Fruit fly (Drosophila melanogaster): ENCODE measurements around the gene CG5274.

The CG5274 gene

dm6 chr3L:20395257-20395909 lies 32.1 kb downstream of the CG5274 start (continued):
- peak; percentile 70 for TF ChIP-seq sd (tag; optimal IDR thresholded peaks at IDR 0.05)
- TF ChIP-seq CG14441 (GFP tag; IDR thresholded peaks at IDR 0.05) = peak; percentile 28; the same call in 1 of the 2 replicates
- TF ChIP-seq Elba2 (GFP tag; optimal IDR thresholded peaks at IDR 0.05) = no peak
- peak; percentile 100 for TF ChIP-seq CG13894 (tag; optimal IDR thresholded peaks at IDR 0.05)
- 0 out of 3 replicates have a peak, but pooled peaks have one; percentile 3 for TF ChIP-seq ken (GFP tag; IDR thresholded peaks at IDR 0.05)
- TF ChIP-seq sim (GFP tag; IDR thresholded peaks at IDR 0.05) = no peak
- no peak for TF ChIP-seq CG10959 (GFP tag; IDR thresholded peaks at IDR 0.05)
- peak; percentile 32 for TF ChIP-seq bab2 (GFP tag; optimal IDR thresholded peaks at IDR 0.05)
- peak; percentile 63 for TF ChIP-seq CG7839 (tag; optimal IDR thresholded peaks at IDR 0.05)
- no peak for TF ChIP-seq Xrp1 (GFP tag; IDR thresholded peaks at IDR 0.05)
- TF ChIP-seq hth (optimal IDR thresholded peaks at IDR 0.05) = no peak
- TF ChIP-seq kay (GFP tag; optimal IDR thresholded peaks at IDR 0.05) = no peak
- TF ChIP-seq chm (GFP tag; IDR thresholded peaks at IDR 0.05) = peak; percentile 29; the same call in 1 of the 2 replicates
- TF ChIP-seq CG4328 (GFP tag; optimal IDR thresholded peaks at IDR 0.05) = peak; percentile 34
- TF ChIP-seq CG7372 (GFP tag; IDR thresholded peaks at IDR 0.05) = no peak
- TF ChIP-seq CG6272 (GFP tag; IDR thresholded peaks at IDR 0.05) = no peak
- TF ChIP-seq CG10147 (GFP tag; optimal IDR thresholded peaks at IDR 0.05) = peak; percentile 3
- TF ChIP-seq YL-1 (GFP tag; optimal IDR thresholded peaks at IDR 0.05) = peak; percentile 6
- peak; percentile 37 for TF ChIP-seq Deaf1 (tag; optimal IDR thresholded peaks at IDR 0.05)
- TF ChIP-seq Hsf (GFP tag; optimal IDR thresholded peaks at IDR 0.05) = peak; percentile 62
- TF ChIP-seq CG17829 (tag; optimal IDR thresholded peaks at IDR 0.05) = no peak
- TF ChIP-seq zen2 (GFP tag; IDR thresholded peaks at IDR 0.05; ENCODE audit: partially characterized antibody) = no peak
- no peak for TF ChIP-seq luna (GFP tag; optimal IDR thresholded peaks at IDR 0.05)
- peak; percentile 61 for TF ChIP-seq Bteb2 (GFP tag; optimal IDR thresholded peaks at IDR 0.05)
- no peak for TF ChIP-seq twi (tag; optimal IDR thresholded peaks at IDR 0.05)
- no peak for TF ChIP-seq dm (GFP tag; optimal IDR thresholded peaks at IDR 0.05)
- peak; percentile 26 for TF ChIP-seq unpg (GFP tag; optimal IDR thresholded peaks at IDR 0.05)
- TF ChIP-seq mam (GFP tag; optimal IDR thresholded peaks at IDR 0.05) = peak; percentile 58
- TF ChIP-seq caup (GFP tag; optimal IDR thresholded peaks at IDR 0.05; ENCODE audit: severe bottlenecking) = peak; percentile 46
- no peak for TF ChIP-seq yki (optimal IDR thresholded peaks at IDR 0.05)
- TF ChIP-seq Atf6 (GFP tag; IDR thresholded peaks at IDR 0.05) = peak; percentile 75
- TF ChIP-seq CG12219 (GFP tag; optimal IDR thresholded peaks at IDR 0.05) = no peak
- TF ChIP-seq sisA (GFP tag; IDR thresholded peaks at IDR 0.05) = 0 out of 2 replicates have a peak, but pooled peaks have one; percentile 15
- no peak for TF ChIP-seq CG1602 (GFP tag; optimal IDR thresholded peaks at IDR 0.05)
- peak; percentile 47 for TF ChIP-seq sob (GFP tag; IDR thresholded peaks at IDR 0.05)
- no peak for TF ChIP-seq Myb (GFP tag; optimal IDR thresholded peaks at IDR 0.05)
- no peak for TF ChIP-seq CG11560 (tag; IDR thresholded peaks at IDR 0.05)
- TF ChIP-seq CG12104 (GFP tag; optimal IDR thresholded peaks at IDR 0.05) = no peak
- no peak for TF ChIP-seq CG12299 (tag; optimal IDR thresholded peaks at IDR 0.05)
- TF ChIP-seq NC2α (GFP tag; optimal IDR thresholded peaks at IDR 0.05) = no peak
- peak; percentile 76 for TF ChIP-seq Meics (GFP tag; optimal IDR thresholded peaks at IDR 0.05)
- TF ChIP-seq wek (GFP tag; optimal IDR thresholded peaks at IDR 0.05) = no peak
- TF ChIP-seq Atf3 (GFP tag; optimal IDR thresholded peaks at IDR 0.05) = no peak
- peak; percentile 23 for TF ChIP-seq gro (GFP tag; optimal IDR thresholded peaks at IDR 0.05)
- no peak for TF ChIP-seq Six4 (GFP tag; optimal IDR thresholded peaks at IDR 0.05)
- TF ChIP-seq fu2 (GFP tag; optimal IDR thresholded peaks at IDR 0.05) = peak; percentile 19
- TF ChIP-seq z (GFP tag; IDR thresholded peaks at IDR 0.05) = no peak
- TF ChIP-seq CkIIα-i1 (GFP tag; IDR thresholded peaks at IDR 0.05) = no peak
- no peak for TF ChIP-seq Scr (GFP tag; IDR thresholded peaks at IDR 0.05; ENCODE audit: partially characterized antibody)
- TF ChIP-seq CG43689 (GFP tag; IDR thresholded peaks at IDR 0.05) = no peak
- TF ChIP-seq Ravus (GFP tag; IDR thresholded peaks at IDR 0.05) = no peak
- no peak for TF ChIP-seq Mes4 (GFP tag; optimal IDR thresholded peaks at IDR 0.05)

All from whole organism, embryonic.